Fruit fly (Drosophila melanogaster) whole organism, embryonic: ENCODE measurements around the gene CG46427.

Experiments
- Bdp1 ChIP-seq: fragments of 200-800 bp; sonication (Bioruptor generic); optimal IDR thresholded peaks from 3 replicates; lab custom pipeline; 2016; ENCODE audit warnings: missing biosample characterization, missing genetic modification characterization
- CG10274 ChIP-seq: fragments of 200-800 bp; sonication (Bioruptor generic); optimal IDR thresholded peaks from 3 replicates; lab custom pipeline; 2017; ENCODE audit warnings: missing biosample characterization, mild to moderate bottlenecking, missing genetic modification characterization
- CG11560 ChIP-seq: fragments of 200-800 bp; sonication (Bioruptor generic); IDR thresholded peaks from 3 replicates; pipeline ENCODE4 v1.3.6; 2022; ENCODE audit warnings: missing biosample characterization, missing genetic modification characterization
- CG11695 ChIP-seq: fragments of 200-800 bp; sonication (Bioruptor generic); IDR thresholded peaks from 3 replicates; pipeline ENCODE4 v1.3.6; 2022; ENCODE audit warnings: missing biosample characterization, missing genetic modification characterization
- CG12236 ChIP-seq: fragments of 200-800 bp; sonication (Bioruptor generic); optimal IDR thresholded peaks from 2 replicates; lab custom pipeline; 2016; ENCODE audit warnings: missing biosample characterization, missing genetic modification characterization
- CG1233 ChIP-seq: fragments of 200-800 bp; sonication (Bioruptor generic); optimal IDR thresholded peaks from 4 replicates; lab custom pipeline; 2018; ENCODE audit warnings: missing biosample characterization, mild to moderate bottlenecking, missing genetic modification characterization
- CG13296 ChIP-seq: fragments of 200-800 bp; sonication (Bioruptor generic); optimal IDR thresholded peaks from 3 replicates; lab custom pipeline; 2018; ENCODE audit warnings: missing biosample characterization, mild to moderate bottlenecking, missing genetic modification characterization
- CG14050 ChIP-seq: fragments of 200-800 bp; sonication (Bioruptor generic); IDR thresholded peaks from 3 replicates; pipeline ENCODE4 v1.3.6; 2022; ENCODE audit warnings: missing biosample characterization, missing genetic modification characterization
- CG1529 ChIP-seq: fragments of 200-800 bp; sonication (Bioruptor generic); optimal IDR thresholded peaks from 3 replicates; lab custom pipeline; 2018; ENCODE audit warnings: missing biosample characterization, missing genetic modification characterization
- CG15601 ChIP-seq: fragments of 200-800 bp; sonication (Bioruptor generic); optimal IDR thresholded peaks from 3 replicates; lab custom pipeline; 2019; ENCODE audit warnings: missing biosample characterization, mild to moderate bottlenecking, missing genetic modification characterization, moderate library complexity
- CG1647 ChIP-seq: fragments of 200-800 bp; sonication (Bioruptor generic); optimal IDR thresholded peaks from 3 replicates; lab custom pipeline; 2016; ENCODE audit warnings: missing biosample characterization, missing genetic modification characterization
- CG17359 ChIP-seq: fragments of 200-800 bp; sonication (Bioruptor generic); optimal IDR thresholded peaks from 3 replicates; lab custom pipeline; 2018; ENCODE audit warnings: missing biosample characterization, mild to moderate bottlenecking, missing genetic modification characterization, moderate library complexity
- CG18476 ChIP-seq: fragments of 200-800 bp; sonication (Bioruptor generic); optimal IDR thresholded peaks from 2 replicates; lab custom pipeline; 2016; ENCODE audit warnings: missing biosample characterization, mild to moderate bottlenecking, missing genetic modification characterization
- CG2120 ChIP-seq: fragments of 200-800 bp; sonication (Bioruptor generic); optimal IDR thresholded peaks from 3 replicates; lab custom pipeline; 2016; ENCODE audit warnings: missing biosample characterization, missing genetic modification characterization
- CG31365 ChIP-seq: fragments of 200-800 bp; sonication (Bioruptor generic); optimal IDR thresholded peaks from 2 replicates; lab custom pipeline; 2018; ENCODE audit warnings: missing biosample characterization, mild to moderate bottlenecking, missing genetic modification characterization
- CG31441 ChIP-seq: fragments of 200-800 bp; sonication (Bioruptor generic); IDR thresholded peaks from 2 replicates; pipeline ENCODE4 v1.3.6; 2022; ENCODE audit warnings: missing biosample characterization, missing genetic modification characterization
- CG32767 ChIP-seq: fragments of 200-800 bp; sonication (Bioruptor generic); IDR thresholded peaks from 2 replicates; pipeline ENCODE4 v1.3.6; 2022; ENCODE audit warnings: missing biosample characterization, missing genetic modification characterization
- CG32772 ChIP-seq: fragments of 200-800 bp; sonication (Bioruptor generic); IDR thresholded peaks from 2 replicates; pipeline ENCODE4 v1.3.6; 2022; ENCODE audit warnings: missing biosample characterization, missing genetic modification characterization
- CG5245 ChIP-seq: fragments of 200-800 bp; sonication (Bioruptor generic); optimal IDR thresholded peaks from 3 replicates; lab custom pipeline; 2016; ENCODE audit warnings: missing biosample characterization, missing genetic modification characterization
- CG6683 ChIP-seq: fragments of 200-800 bp; sonication (Bioruptor generic); optimal IDR thresholded peaks from 2 replicates; lab custom pipeline; 2017; ENCODE audit warnings: missing biosample characterization, mild to moderate bottlenecking, missing genetic modification characterization, missing genetic modification reagents
- CG7987 ChIP-seq: fragments of 200-800 bp; sonication (Bioruptor generic); optimal IDR thresholded peaks from 2 replicates; lab custom pipeline; 2018; ENCODE audit warnings: missing biosample characterization, mild to moderate bottlenecking, missing genetic modification characterization, moderate library complexity
- CG8478 ChIP-seq: fragments of >200 bp; optimal IDR thresholded peaks from 2 replicates; lab custom pipeline; 2018
- CG8765 ChIP-seq: fragments of 200-800 bp; sonication (Bioruptor generic); IDR thresholded peaks from 2 replicates; pipeline ENCODE4 v1.3.6; 2022; ENCODE audit warnings: missing biosample characterization, missing genetic modification characterization
- D19B ChIP-seq: fragments of 200-800 bp; sonication (Bioruptor generic); optimal IDR thresholded peaks from 2 replicates; lab custom pipeline; 2017; ENCODE audit warnings: missing biosample characterization, mild to moderate bottlenecking, missing genetic modification characterization
- Dbx ChIP-seq: fragments of 200-800 bp; sonication (Bioruptor generic); IDR thresholded peaks from 3 replicates; pipeline ENCODE4 v1.3.6; 2022; ENCODE audit warnings: missing biosample characterization, missing genetic modification characterization
- Ets65A ChIP-seq: fragments of 200-800 bp; sonication (Bioruptor generic); peaks from one replicate; lab custom pipeline; 2016; ENCODE audit warnings: missing biosample characterization, missing genetic modification characterization
- Fer3 ChIP-seq: fragments of 200-800 bp; sonication (Bioruptor generic); optimal IDR thresholded peaks from 2 replicates; lab custom pipeline; 2018; ENCODE audit warnings: missing biosample characterization, mild to moderate bottlenecking, missing genetic modification characterization, moderate library complexity
- GATAe ChIP-seq: fragments of 200-800 bp; sonication (Bioruptor generic); conservative IDR thresholded peaks from 2 replicates; pipeline ENCODE4 v1.3.6; 2022; ENCODE audit warnings: missing biosample characterization, missing genetic modification characterization
- Hmx ChIP-seq: fragments of 200-800 bp; sonication (Bioruptor generic); optimal IDR thresholded peaks from 2 replicates; lab custom pipeline; 2016; ENCODE audit warnings: missing biosample characterization, missing genetic modification characterization
- Kr ChIP-seq: fragments of 200-800 bp; sonication (Bioruptor generic); optimal IDR thresholded peaks from 2 replicates; lab custom pipeline; 2017; ENCODE audit warnings: missing biosample characterization, mild to moderate bottlenecking, missing genetic modification characterization
- Opbp ChIP-seq: fragments of 200-800 bp; sonication (Bioruptor generic); IDR thresholded peaks from 3 replicates; pipeline ENCODE4 v1.3.6; 2022; ENCODE audit warnings: missing biosample characterization, missing genetic modification characterization; ENCODE audit not compliant: partially characterized antibody
- Rx ChIP-seq: fragments of 200-800 bp; sonication (Bioruptor generic); IDR thresholded peaks from 2 replicates; pipeline ENCODE4 v1.3.6; 2022; ENCODE audit warnings: missing biosample characterization, missing genetic modification characterization
- Sin3A ChIP-seq: fragments of >200 bp; optimal IDR thresholded peaks from 2 replicates; lab custom pipeline; 2018
- TFAM ChIP-seq: fragments of 200-800 bp; sonication (Bioruptor generic); optimal IDR thresholded peaks from 2 replicates; lab custom pipeline; 2017; ENCODE audit warnings: missing biosample characterization, missing genetic modification characterization, inconsistent platforms
- ash1 ChIP-seq: fragments of 200-800 bp; sonication (Bioruptor generic); optimal IDR thresholded peaks from 2 replicates; lab custom pipeline; 2018; ENCODE audit warnings: missing biosample characterization, mild to moderate bottlenecking, missing genetic modification characterization
- az2 ChIP-seq: fragments of 200-800 bp; sonication (Bioruptor generic); optimal IDR thresholded peaks from 3 replicates; lab custom pipeline; 2016; ENCODE audit warnings: missing biosample characterization, missing genetic modification characterization
- bab2 ChIP-seq: fragments of 200-800 bp; sonication (Bioruptor generic); optimal IDR thresholded peaks from 2 replicates; lab custom pipeline; 2016; ENCODE audit warnings: missing biosample characterization, missing genetic modification characterization
- bbx ChIP-seq: fragments of 200-800 bp; sonication (Bioruptor generic); IDR thresholded peaks from 2 replicates; pipeline ENCODE4 v1.3.6; 2022; ENCODE audit warnings: missing biosample characterization, missing genetic modification characterization; ENCODE audit not compliant: partially characterized antibody
- bigmax ChIP-seq: fragments of 200-800 bp; sonication (Bioruptor generic); optimal IDR thresholded peaks from 2 replicates; lab custom pipeline; 2018; ENCODE audit warnings: missing biosample characterization, mild to moderate bottlenecking, missing genetic modification characterization
- chm ChIP-seq: fragments of 200-800 bp; sonication (Bioruptor generic); IDR thresholded peaks from 2 replicates; pipeline ENCODE4 v1.3.6; 2022; ENCODE audit warnings: missing biosample characterization, missing genetic modification characterization
- croc ChIP-seq: fragments of 200-800 bp; sonication (Bioruptor generic); conservative IDR thresholded peaks from 3 replicates; pipeline ENCODE4 v1.3.6; 2022; ENCODE audit warnings: missing biosample characterization, missing genetic modification characterization
- ems ChIP-seq: fragments of 200-800 bp; sonication (Bioruptor generic); optimal IDR thresholded peaks from 3 replicates; lab custom pipeline; 2016; ENCODE audit warnings: missing biosample characterization, missing genetic modification characterization
- gcm2 ChIP-seq: fragments of 200-800 bp; sonication (Bioruptor generic); optimal IDR thresholded peaks from 2 replicates; lab custom pipeline; 2016; ENCODE audit warnings: missing biosample characterization, missing genetic modification characterization
- h ChIP-seq: fragments of >200 bp; optimal IDR thresholded peaks from 2 replicates; lab custom pipeline; 2017
- ind ChIP-seq: fragments of 200-800 bp; sonication (Bioruptor generic); optimal IDR thresholded peaks from 3 replicates; lab custom pipeline; 2016; ENCODE audit warnings: missing biosample characterization, missing genetic modification characterization
- jing ChIP-seq: fragments of 200-800 bp; sonication (Bioruptor generic); optimal IDR thresholded peaks from 2 replicates; lab custom pipeline; 2018; ENCODE audit warnings: missing biosample characterization, mild to moderate bottlenecking, missing genetic modification characterization
- lbe ChIP-seq: fragments of 200-800 bp; sonication (Bioruptor generic); optimal IDR thresholded peaks from 2 replicates; lab custom pipeline; 2016; ENCODE audit warnings: missing biosample characterization, mild to moderate bottlenecking, missing genetic modification characterization
- ro ChIP-seq: fragments of 200-800 bp; sonication (Bioruptor generic); IDR thresholded peaks from 2 replicates; pipeline ENCODE4 v1.3.6; 2022; ENCODE audit warnings: missing biosample characterization, missing genetic modification characterization
- sens-2 ChIP-seq: fragments of 200-800 bp; sonication (Bioruptor generic); IDR thresholded peaks from 2 replicates; pipeline ENCODE4 v1.3.6; 2022; ENCODE audit warnings: missing biosample characterization, missing genetic modification characterization
- slbo ChIP-seq: fragments of 200-800 bp; sonication (Bioruptor generic); IDR thresholded peaks from 2 replicates; pipeline ENCODE4 v1.3.6; 2022; ENCODE audit warnings: missing biosample characterization, missing genetic modification characterization
- sqz ChIP-seq: fragments of 200-800 bp; sonication (Bioruptor generic); optimal IDR thresholded peaks from 3 replicates; lab custom pipeline; 2018; ENCODE audit warnings: missing biosample characterization, mild to moderate bottlenecking, missing genetic modification characterization
- sug ChIP-seq: fragments of 200-800 bp; optimal IDR thresholded peaks from 2 replicates; lab custom pipeline; 2019; ENCODE audit warnings: missing biosample characterization, mild to moderate bottlenecking, missing genetic modification characterization, moderate library complexity
- zen2 ChIP-seq: fragments of 200-800 bp; sonication (Bioruptor generic); IDR thresholded peaks from 3 replicates; pipeline ENCODE4 v1.3.6; 2022; ENCODE audit warnings: missing biosample characterization, missing genetic modification characterization; ENCODE audit not compliant: partially characterized antibody

The CG46427 gene

dm6 chr3R:12448889-12449314 is 10.0 kb upstream of the CG46427 start, which contains the start of gene CG18549 (continued):
- TF ChIP-seq Rx = peak; percentile 99
- peak; percentile 99 for TF ChIP-seq ind
- TF ChIP-seq gcm2 (GFP tag; lab: Kevin White, UChicago) = peak; percentile 99
- peak; percentile 100 for TF ChIP-seq CG17359
- peak; percentile 99 for TF ChIP-seq CG6683
- TF ChIP-seq h (lab: Kevin White, UChicago) = no peak
- peak; percentile 95 for TF ChIP-seq CG31365 (tag; lab: Kevin White, UChicago)
- peak; percentile 99 for TF ChIP-seq CG12236 (GFP tag; lab: Kevin White, UChicago)
- TF ChIP-seq ro = peak; percentile 99
- TF ChIP-seq ash1 (GFP tag; lab: Kevin White, UChicago) = peak; percentile 98
- peak; percentile 100 for TF ChIP-seq sens-2 (GFP tag; lab: Robert Waterston, UW)
- TF ChIP-seq CG10274 (GFP tag; lab: Kevin White, UChicago) = peak; percentile 98
- TF ChIP-seq D19B (GFP tag; lab: Kevin White, UChicago) = peak; percentile 97
- TF ChIP-seq bab2 = peak; percentile 100
- TF ChIP-seq sqz = peak; percentile 100
- TF ChIP-seq GATAe (GFP tag; lab: Robert Waterston, UW) = peak; percentile 99
- TF ChIP-seq Bdp1 (GFP tag; lab: Kevin White, UChicago) = peak; percentile 96
- peak; percentile 99 for TF ChIP-seq jing (GFP tag; lab: Kevin White, UChicago)
- no peak for TF ChIP-seq CG8478
- TF ChIP-seq slbo (GFP tag; lab: Robert Waterston, UW) = peak; percentile 100
- TF ChIP-seq CG1233 = peak; percentile 100
- peak; percentile 100 for TF ChIP-seq CG32767 (GFP tag; lab: Robert Waterston, UW)
- peak; percentile 100 for TF ChIP-seq chm (GFP tag; lab: Robert Waterston, UW)
- TF ChIP-seq CG31441 (GFP tag; lab: Robert Waterston, UW) = peak; percentile 99
- TF ChIP-seq Kr (GFP tag; lab: Kevin White, UChicago) = peak; percentile 73
- peak; percentile 100 for TF ChIP-seq Dbx
- peak; percentile 100 for TF ChIP-seq CG5245 (GFP tag; lab: Kevin White, UChicago)
- peak; percentile 100 for TF ChIP-seq CG2120
- peak; percentile 97 for TF ChIP-seq CG11560 (tag; lab: Robert Waterston, UW)
- peak; percentile 100 for TF ChIP-seq CG14050 (GFP tag; lab: Robert Waterston, UW)
- peak; percentile 82 for TF ChIP-seq Opbp
- peak; percentile 99 for TF ChIP-seq CG15601 (tag; lab: Kevin White, UChicago)
- peak; percentile 99 for TF ChIP-seq CG7987 (GFP tag; lab: Kevin White, UChicago)
- TF ChIP-seq croc (GFP tag; lab: Robert Waterston, UW) = peak; percentile 100
- TF ChIP-seq Fer3 (tag; lab: Kevin White, UChicago) = peak; percentile 100
- TF ChIP-seq sug (tag; lab: Kevin White, UChicago) = peak; percentile 99
- TF ChIP-seq ems (GFP tag; lab: Kevin White, UChicago) = peak; percentile 100
- TF ChIP-seq CG18476 (GFP tag; lab: Kevin White, UChicago) = peak; percentile 99
- peak; percentile 98 for TF ChIP-seq CG8765
- peak; percentile 84 for TF ChIP-seq zen2 (GFP tag; lab: Robert Waterston, UW)
- TF ChIP-seq TFAM (GFP tag; lab: Kevin White, UChicago) = peak; percentile 96
- TF ChIP-seq CG1529 = peak; percentile 100
- TF ChIP-seq CG13296 (GFP tag; lab: Kevin White, UChicago) = peak; percentile 100
- TF ChIP-seq bbx (GFP tag; lab: Robert Waterston, UW) = peak; percentile 76
- TF ChIP-seq Ets65A (GFP tag; lab: Kevin White, UChicago) = peak; percentile 100
- TF ChIP-seq CG32772 (GFP tag; lab: Robert Waterston, UW) = peak; percentile 100
- peak; percentile 99 for TF ChIP-seq CG1647 (GFP tag; lab: Kevin White, UChicago)
- no peak for TF ChIP-seq Sin3A (lab: Kevin White, UChicago)
- peak; percentile 88 for TF ChIP-seq bigmax
- TF ChIP-seq CG11695 (GFP tag; lab: Robert Waterston, UW) = peak; percentile 100
- peak; percentile 98 for TF ChIP-seq Hmx
- peak; percentile 99 for TF ChIP-seq lbe (GFP tag; lab: Kevin White, UChicago)
- peak; percentile 100 for TF ChIP-seq az2
